Worm (Caenorhabditis elegans): ENCODE results near the gene lips-6.

The lips-6 gene

ce11 chrIV:11986407-11986806 is 29.1 kb downstream of the lips-6 start:
- TF ChIP-seq ztf-29 (GFP tag; IDR thresholded peaks at IDR 0.05) = no peak
- no peak for TF ChIP-seq ref-1 (GFP tag; conservative IDR thresholded peaks at IDR 0.05)
- no peak for TF ChIP-seq klf-2 (GFP tag; conservative IDR thresholded peaks at IDR 0.05)
- no peak for TF ChIP-seq med-1 (GFP tag; optimal IDR thresholded peaks at IDR 0.05; ENCODE audit: insufficient read depth)
- TF ChIP-seq T22C8.4 (GFP tag; IDR thresholded peaks at IDR 0.05) = no peak
- no peak for TF ChIP-seq cog-1 (tag; optimal IDR thresholded peaks at IDR 0.05)
- no peak for TF ChIP-seq tab-1 (GFP tag; IDR thresholded peaks at IDR 0.05)
- TF ChIP-seq ztf-23 (GFP tag; IDR thresholded peaks at IDR 0.05) = no peak
- no peak for TF ChIP-seq flt-1 (GFP tag; IDR thresholded peaks at IDR 0.05)

- TF ChIP-seq cog-1 (tag; optimal IDR thresholded peaks at IDR 0.05) (no peak), T22C8.4 (GFP tag; IDR thresholded peaks at IDR 0.05) (no peak), ztf-29 (GFP tag; IDR thresholded peaks at IDR 0.05) (no peak), ref-1 (GFP tag; conservative IDR thresholded peaks at IDR 0.05) (no peak), med-1 (GFP tag; optimal IDR thresholded peaks at IDR 0.05; ENCODE audit: insufficient read depth) (no peak), tab-1 (GFP tag; IDR thresholded peaks at IDR 0.05) (no peak), ztf-23 (GFP tag; IDR thresholded peaks at IDR 0.05) (no peak), flt-1 (GFP tag; IDR thresholded peaks at IDR 0.05) (no peak), klf-2 (GFP tag; conservative IDR thresholded peaks at IDR 0.05) (no peak)
Measured at ce11 chrIV:11970171-11970570, 45.3 kb downstream of the lips-6 start, which contains the start of gene ZK829.9. ZK829.9 (plus strand) TSS chrIV:11970534.

ce11 chrIV:11965327-11965726 is 50.2 kb downstream of the lips-6 start, which contains the start of gene srj-1:
srj-1 (minus strand) TSS chrIV:11965427.
- no peak for TF ChIP-seq tab-1 (GFP tag; IDR thresholded peaks at IDR 0.05)
- TF ChIP-seq ztf-29 (GFP tag; IDR thresholded peaks at IDR 0.05) = no peak
- no peak for TF ChIP-seq T22C8.4 (GFP tag; IDR thresholded peaks at IDR 0.05)
- no peak for TF ChIP-seq med-1 (GFP tag; optimal IDR thresholded peaks at IDR 0.05; ENCODE audit: insufficient read depth)
- TF ChIP-seq klf-2 (GFP tag; conservative IDR thresholded peaks at IDR 0.05) = no peak
- no peak for TF ChIP-seq ztf-23 (GFP tag; IDR thresholded peaks at IDR 0.05)
